Worm (Caenorhabditis elegans): Measurements from ENCODE around the gene pgp-10.

- TF ChIP-seq sma-9 (GFP tag; optimal IDR thresholded peaks at IDR 0.05) = no peak
- TF ChIP-seq sma-9 (tag; optimal IDR thresholded peaks at IDR 0.05) = no peak
- TF ChIP-seq ama-1 (optimal IDR thresholded peaks at IDR 0.05) = no peak
- TF ChIP-seq fos-1 (tag; optimal IDR thresholded peaks at IDR 0.05) = no peak
- no peak for TF ChIP-seq nhr-23 (tag; optimal IDR thresholded peaks at IDR 0.05)
Measured at ce11 chrX:7122655-7123054, 36.2 kb upstream of the pgp-10 start.
